Fruit fly (Drosophila melanogaster) whole organism, prepupa: ENCODE results near the gene Spc105R.

Source experiments
- Blimp-1 ChIP-seq: fragments of 200-800 bp; sonication (Bioruptor generic); optimal IDR thresholded peaks from 3 replicates; lab custom pipeline; 2017; ENCODE audit warnings: missing biosample characterization, missing genetic modification characterization, mild to moderate bottlenecking, moderate library complexity, missing genetic modification reagents
- CG10631 ChIP-seq: fragments of 200-800 bp; sonication (Bioruptor generic); optimal IDR thresholded peaks from 2 replicates; lab custom pipeline; 2016; ENCODE audit warnings: missing biosample characterization, missing genetic modification characterization
- CG10669 ChIP-seq: fragments of 200-800 bp; sonication (Bioruptor generic); optimal IDR thresholded peaks from 3 replicates; lab custom pipeline; 2018; ENCODE audit warnings: missing biosample characterization, mild to moderate bottlenecking, missing genetic modification characterization, moderate library complexity
- CG11294 ChIP-seq: fragments of 200-800 bp; sonication (Bioruptor generic); IDR thresholded peaks from 2 replicates; pipeline ENCODE4 v1.3.6; 2022; ENCODE audit warnings: missing biosample characterization, missing genetic modification characterization
- CG11902 ChIP-seq: fragments of 200-800 bp; sonication (Bioruptor generic); optimal IDR thresholded peaks from 3 replicates; lab custom pipeline; 2016; ENCODE audit warnings: missing biosample characterization, missing genetic modification characterization
- CG15336 ChIP-seq: fragments of 200-800 bp; sonication (Bioruptor generic); IDR thresholded peaks from 2 replicates; pipeline ENCODE4 v1.3.6; 2022; ENCODE audit warnings: missing biosample characterization, missing genetic modification characterization
- CG1621 ChIP-seq: fragments of 200-800 bp; sonication (Bioruptor generic); optimal IDR thresholded peaks from 3 replicates; lab custom pipeline; 2018; ENCODE audit warnings: missing biosample characterization, mild to moderate bottlenecking, missing genetic modification characterization
- CG16779 ChIP-seq: fragments of 200-800 bp; sonication (Bioruptor generic); optimal IDR thresholded peaks from 3 replicates; lab custom pipeline; 2017; ENCODE audit warnings: missing biosample characterization, mild to moderate bottlenecking, missing genetic modification characterization
- CG3032 ChIP-seq: fragments of 200-800 bp; optimal IDR thresholded peaks from 2 replicates; lab custom pipeline; 2019; ENCODE audit warnings: missing biosample characterization, mild to moderate bottlenecking, missing genetic modification characterization, moderate library complexity
- CG31627 ChIP-seq: fragments of 200-800 bp; sonication (Bioruptor generic); optimal IDR thresholded peaks from 3 replicates; lab custom pipeline; 2016; ENCODE audit warnings: missing biosample characterization, missing genetic modification characterization
- CG32006 ChIP-seq: fragments of 200-800 bp; sonication (Bioruptor generic); optimal IDR thresholded peaks from 3 replicates; lab custom pipeline; 2017; ENCODE audit warnings: missing biosample characterization, mild to moderate bottlenecking, missing genetic modification characterization
- CG34406 ChIP-seq: fragments of 200-800 bp; sonication (Bioruptor generic); optimal IDR thresholded peaks from 3 replicates; lab custom pipeline; 2016; ENCODE audit warnings: missing biosample characterization, missing genetic modification characterization
- CG3919 ChIP-seq: fragments of 200-800 bp; sonication (Bioruptor generic); optimal IDR thresholded peaks from 3 replicates; lab custom pipeline; 2016; ENCODE audit warnings: missing biosample characterization, missing genetic modification characterization
- CG4318 ChIP-seq: fragments of 200-800 bp; sonication (Bioruptor generic); optimal IDR thresholded peaks from 3 replicates; lab custom pipeline; 2017; ENCODE audit warnings: missing biosample characterization, mild to moderate bottlenecking, missing genetic modification characterization
- CG6163 ChIP-seq: fragments of 200-800 bp; sonication (Bioruptor generic); IDR thresholded peaks from 3 replicates; pipeline ENCODE4 v1.3.6; 2022; ENCODE audit warnings: missing biosample characterization, missing genetic modification characterization
- CG6854 ChIP-seq: fragments of 200-800 bp; sonication (Bioruptor generic); optimal IDR thresholded peaks from 2 replicates; lab custom pipeline; 2017; ENCODE audit warnings: missing biosample characterization, mild to moderate bottlenecking, missing genetic modification characterization
- CG8632 ChIP-seq: fragments of 200-800 bp; sonication (Bioruptor generic); optimal IDR thresholded peaks from 3 replicates; lab custom pipeline; 2016; ENCODE audit warnings: missing biosample characterization, missing genetic modification characterization
- CG9139 ChIP-seq: fragments of 200-800 bp; sonication (Bioruptor generic); optimal IDR thresholded peaks from 3 replicates; lab custom pipeline; 2017; ENCODE audit warnings: missing biosample characterization, mild to moderate bottlenecking, missing genetic modification characterization
- Eip75B ChIP-seq: fragments of 200-800 bp; sonication (Bioruptor generic); optimal IDR thresholded peaks from 3 replicates; lab custom pipeline; 2016; ENCODE audit warnings: missing biosample characterization, missing genetic modification characterization
- Eip78C ChIP-seq: fragments of 200-800 bp; sonication (Bioruptor generic); peaks from one replicate; lab custom pipeline; 2016; ENCODE audit warnings: missing biosample characterization, missing genetic modification characterization
- Eip93F ChIP-seq: fragments of 200-800 bp; sonication (Bioruptor generic); optimal IDR thresholded peaks from 2 replicates; lab custom pipeline; 2016; ENCODE audit warnings: missing biosample characterization, mild to moderate bottlenecking, missing genetic modification characterization
- Ets21C ChIP-seq: fragments of 200-800 bp; sonication (Bioruptor generic); optimal IDR thresholded peaks from 3 replicates; lab custom pipeline; 2016; ENCODE audit warnings: missing biosample characterization, missing genetic modification characterization
- Ets96B ChIP-seq: fragments of 200-800 bp; optimal IDR thresholded peaks from 2 replicates; lab custom pipeline; 2019; ENCODE audit warnings: missing biosample characterization, mild to moderate bottlenecking, missing genetic modification characterization, moderate library complexity
- Hr38 ChIP-seq: sonication (Bioruptor generic); optimal IDR thresholded peaks from 2 replicates; lab custom pipeline; 2016; ENCODE audit warnings: missing biosample characterization, missing genetic modification characterization
- Hr39 ChIP-seq: fragments of 200-800 bp; sonication (Bioruptor generic); optimal IDR thresholded peaks from 2 replicates; lab custom pipeline; 2016; ENCODE audit warnings: missing biosample characterization, missing genetic modification characterization
- Hr4 ChIP-seq: fragments of 200-800 bp; sonication (Bioruptor generic); optimal IDR thresholded peaks from 3 replicates; lab custom pipeline; 2016; ENCODE audit warnings: missing biosample characterization, missing genetic modification characterization
- Lpt ChIP-seq: fragments of 200-800 bp; sonication (Bioruptor generic); optimal IDR thresholded peaks from 3 replicates; lab custom pipeline; 2016; ENCODE audit warnings: missing biosample characterization, missing genetic modification characterization
- Smox ChIP-seq: fragments of 200-800 bp; sonication (Bioruptor generic); optimal IDR thresholded peaks from 3 replicates; lab custom pipeline; 2016; ENCODE audit warnings: missing biosample characterization, missing genetic modification characterization
- Sox102F ChIP-seq: fragments of 200-800 bp; sonication (Bioruptor generic); optimal IDR thresholded peaks from 2 replicates; lab custom pipeline; 2016; ENCODE audit warnings: missing biosample characterization, mild to moderate bottlenecking, missing genetic modification characterization
- Sox14 ChIP-seq: fragments of 200-800 bp; sonication (Bioruptor generic); optimal IDR thresholded peaks from 3 replicates; lab custom pipeline; 2016; ENCODE audit warnings: missing biosample characterization, missing genetic modification characterization
- Sox15 ChIP-seq: fragments of 200-800 bp; sonication (Bioruptor generic); optimal IDR thresholded peaks from 3 replicates; lab custom pipeline; 2016; ENCODE audit warnings: missing biosample characterization, missing genetic modification characterization
- achi ChIP-seq: fragments of 200-800 bp; sonication (Bioruptor generic); optimal IDR thresholded peaks from 3 replicates; lab custom pipeline; 2016; ENCODE audit warnings: missing biosample characterization, missing genetic modification characterization
- acj6 ChIP-seq: fragments of 200-800 bp; sonication (Bioruptor generic); optimal IDR thresholded peaks from 3 replicates; lab custom pipeline; 2016; ENCODE audit warnings: missing biosample characterization, missing genetic modification characterization
- cyc ChIP-seq: fragments of 200-800 bp; sonication (Bioruptor generic); optimal IDR thresholded peaks from 3 replicates; lab custom pipeline; 2016; ENCODE audit warnings: missing biosample characterization, missing genetic modification characterization
- dac ChIP-seq: fragments of 200-800 bp; sonication (Bioruptor generic); optimal IDR thresholded peaks from 2 replicates; lab custom pipeline; 2017; ENCODE audit warnings: missing biosample characterization, mild to moderate bottlenecking, missing genetic modification characterization
- dsx ChIP-seq: fragments of 200-800 bp; optimal IDR thresholded peaks from 3 replicates; lab custom pipeline; 2019; ENCODE audit warnings: missing biosample characterization, mild to moderate bottlenecking, missing genetic modification characterization, moderate library complexity; ENCODE audit not compliant: poor library complexity, severe bottlenecking
- eg ChIP-seq: fragments of 200-800 bp; sonication (Bioruptor generic); IDR thresholded peaks from 3 replicates; pipeline ENCODE4 v1.3.6; 2022; ENCODE audit warnings: missing biosample characterization, missing genetic modification characterization
- esn ChIP-seq: fragments of 200-800 bp; sonication (Bioruptor generic); optimal IDR thresholded peaks from 2 replicates; lab custom pipeline; 2016; ENCODE audit warnings: missing biosample characterization, mild to moderate bottlenecking, missing genetic modification characterization, moderate library complexity
- fd59A ChIP-seq: fragments of 200-800 bp; sonication (Bioruptor generic); optimal IDR thresholded peaks from 2 replicates; lab custom pipeline; 2017; ENCODE audit warnings: missing biosample characterization, mild to moderate bottlenecking, missing genetic modification characterization, missing genetic modification reagents
- fd85E ChIP-seq: fragments of 200-800 bp; sonication (Bioruptor generic); optimal IDR thresholded peaks from 3 replicates; lab custom pipeline; 2016; ENCODE audit warnings: missing biosample characterization, missing genetic modification characterization
- fkh ChIP-seq: fragments of 200-800 bp; sonication (Bioruptor generic); optimal IDR thresholded peaks from 3 replicates; lab custom pipeline; 2017; ENCODE audit warnings: missing biosample characterization, mild to moderate bottlenecking, missing genetic modification characterization, moderate library complexity
- lz ChIP-seq: fragments of 200-800 bp; sonication (Bioruptor generic); optimal IDR thresholded peaks from 3 replicates; lab custom pipeline; 2016; ENCODE audit warnings: missing biosample characterization, missing genetic modification characterization
- net ChIP-seq: fragments of 200-800 bp; sonication (Bioruptor generic); optimal IDR thresholded peaks from 3 replicates; lab custom pipeline; 2016; ENCODE audit warnings: missing biosample characterization, missing genetic modification characterization
- pdm3 ChIP-seq: fragments of 200-800 bp; sonication (Bioruptor generic); optimal IDR thresholded peaks from 3 replicates; lab custom pipeline; 2016; ENCODE audit warnings: missing biosample characterization, missing genetic modification characterization
- salr ChIP-seq, 2 experiments: fragments of 200-800 bp; sonication (Bioruptor generic); optimal IDR thresholded peaks; 3 replicates each; lab custom pipeline; 2016 to 2018; ENCODE audit warnings: missing biosample characterization in 2 of 2, missing genetic modification characterization in 2 of 2, mild to moderate bottlenecking in 1 of 2
- spab ChIP-seq: fragments of 200-800 bp; sonication (Bioruptor generic); optimal IDR thresholded peaks from 2 replicates; lab custom pipeline; 2017; ENCODE audit warnings: missing biosample characterization, mild to moderate bottlenecking, missing genetic modification characterization, missing genetic modification reagents
- ss ChIP-seq, 2 experiments: fragments of 200-800 bp; sonication (Bioruptor generic); optimal IDR thresholded peaks; 2 replicates in 1 of 2; 3 replicates in 1 of 2; lab custom pipeline; 2017 to 2018; ENCODE audit warnings: mild to moderate bottlenecking in 2 of 2, missing biosample characterization in 2 of 2, missing genetic modification characterization in 2 of 2, moderate library complexity in 1 of 2
- svp ChIP-seq: fragments of 200-800 bp; sonication (Bioruptor generic); peaks from one replicate; lab custom pipeline; 2016; ENCODE audit warnings: missing biosample characterization, missing genetic modification characterization
- topi ChIP-seq: fragments of 200-800 bp; sonication (Bioruptor generic); optimal IDR thresholded peaks from 3 replicates; lab custom pipeline; 2016; ENCODE audit warnings: missing biosample characterization, missing genetic modification characterization
- vri ChIP-seq: fragments of 200-800 bp; sonication (Bioruptor generic); optimal IDR thresholded peaks from 3 replicates; lab custom pipeline; 2016; ENCODE audit warnings: missing biosample characterization, mild to moderate bottlenecking, missing genetic modification characterization

The Spc105R gene

dm6 chr3L:20778224-20779063 is 21.8 kb upstream of the Spc105R start, which contains the start of the genes Pex16 and Pex14:
Gene Pex16, minus strand, starts transcription at chr3L:20778264.
Gene Pex14, plus strand, starts transcription at chr3L:20778799.
- TF ChIP-seq CG11294 (GFP tag; lab: Robert Waterston, UW) (peak; percentile 20; the same call in 1 of the 2 replicates), Eip78C (GFP tag; lab: Kevin White, UChicago) (peak; percentile 89), svp (GFP tag; lab: Kevin White, UChicago) (peak; percentile 91), CG31627 (GFP tag; lab: Kevin White, UChicago) (peak; percentile 86), esn (GFP tag; lab: Kevin White, UChicago) (peak; percentile 81), vri (GFP tag; lab: Kevin White, UChicago) (no peak), dac (peak; percentile 27), dsx (GFP tag; lab: Kevin White, UChicago) (peak; percentile 48), CG6163 (GFP tag; lab: Robert Waterston, UW) (peak; percentile 74), lz (peak; percentile 83), Smox (GFP tag; lab: Kevin White, UChicago) (no peak), CG34406 (GFP tag; lab: Kevin White, UChicago) (no peak), Eip75B (no peak), eg (GFP tag; lab: Robert Waterston, UW) (peak; percentile 74), topi (GFP tag; lab: Kevin White, UChicago) (peak; percentile 71), CG4318 (GFP tag; lab: Kevin White, UChicago) (no peak), CG3919 (GFP tag; lab: Kevin White, UChicago) (peak; percentile 75), CG9139 (no peak), cyc (GFP tag; lab: Kevin White, UChicago) (peak; percentile 83), net (GFP tag; lab: Kevin White, UChicago) (peak; percentile 64), Ets21C (GFP tag; lab: Kevin White, UChicago) (peak; percentile 74), Ets96B (peak; percentile 37), CG8632 (GFP tag; lab: Kevin White, UChicago) (no peak), Sox15 (GFP tag; lab: Kevin White, UChicago) (peak; percentile 63), fd85E (GFP tag; lab: Kevin White, UChicago) (no peak), spab (no peak), CG32006 (no peak), CG11902 (GFP tag; lab: Kevin White, UChicago) (peak; percentile 66), fkh (peak; percentile 27), fd59A (GFP tag; lab: Kevin White, UChicago) (peak; percentile 51), CG15336 (GFP tag; lab: Robert Waterston, UW) (peak; percentile 59), ss (GFP tag; optimal IDR thresholded peaks at IDR 0.05; lab: Kevin White, UChicago) (peak; percentile 22 to 38), CG10631 (GFP tag; lab: Kevin White, UChicago) (no peak), Hr4 (GFP tag; lab: Kevin White, UChicago) (peak; percentile 77), Sox102F (no peak), acj6 (GFP tag; lab: Kevin White, UChicago) (peak; percentile 74), Hr39 (GFP tag; lab: Kevin White, UChicago) (peak; percentile 87), Hr38 (GFP tag; lab: Kevin White, UChicago) (no peak), salr (GFP tag; optimal IDR thresholded peaks at IDR 0.05; lab: Kevin White, UChicago) (peak in 1 of 2 experiments; percentile 51), achi (peak; percentile 55), Eip93F (GFP tag; lab: Kevin White, UChicago) (no peak), Lpt (GFP tag; lab: Kevin White, UChicago) (peak; percentile 41), CG1621 (tag; lab: Kevin White, UChicago) (no peak), pdm3 (GFP tag; lab: Kevin White, UChicago) (peak; percentile 78), Blimp-1 (GFP tag; lab: Kevin White, UChicago) (peak; percentile 12), CG16779 (tag; lab: Kevin White, UChicago) (peak; percentile 12), CG10669 (GFP tag; lab: Kevin White, UChicago) (no peak), CG6854 (no peak), Sox14 (GFP tag; lab: Kevin White, UChicago) (peak; percentile 75), CG3032 (tag; lab: Kevin White, UChicago) (peak; percentile 73)
